Fruit fly (Drosophila melanogaster) whole organism, embryonic: ENCODE data around the gene CG44355.
A peak's percentile ranks its signal among the peaks of the same experiment; 100 is the strongest.

Experiments used
- Bdp1 ChIP-seq: fragments of 200-800 bp; sonication (Bioruptor generic); optimal IDR thresholded peaks from 3 replicates; lab custom pipeline; 2016; ENCODE audit warnings: missing biosample characterization, missing genetic modification characterization
- CG10431 ChIP-seq: fragments of 200-800 bp; sonication (Bioruptor generic); optimal IDR thresholded peaks from 3 replicates; lab custom pipeline; 2018; ENCODE audit warnings: missing biosample characterization, mild to moderate bottlenecking, missing genetic modification characterization
- CG12155 ChIP-seq: fragments of 200-800 bp; sonication (Bioruptor generic); optimal IDR thresholded peaks from 3 replicates; lab custom pipeline; 2016; ENCODE audit warnings: missing biosample characterization, missing genetic modification characterization
- CG12236 ChIP-seq: fragments of 200-800 bp; sonication (Bioruptor generic); optimal IDR thresholded peaks from 2 replicates; lab custom pipeline; 2016; ENCODE audit warnings: missing biosample characterization, missing genetic modification characterization
- CG13296 ChIP-seq: fragments of 200-800 bp; sonication (Bioruptor generic); optimal IDR thresholded peaks from 3 replicates; lab custom pipeline; 2018; ENCODE audit warnings: missing biosample characterization, mild to moderate bottlenecking, missing genetic modification characterization
- CG14860 ChIP-seq: fragments of 200-800 bp; sonication (Bioruptor generic); IDR thresholded peaks from 3 replicates; pipeline ENCODE4 v1.3.6; 2022; ENCODE audit warnings: missing biosample characterization, missing genetic modification characterization; ENCODE audit not compliant: partially characterized antibody
- CG15479 ChIP-seq: fragments of 200-800 bp; sonication (Bioruptor generic); optimal IDR thresholded peaks from 3 replicates; lab custom pipeline; 2019; ENCODE audit warnings: missing biosample characterization, mild to moderate bottlenecking, missing genetic modification characterization, moderate library complexity
- CG16813 ChIP-seq: fragments of 200-800 bp; sonication (Bioruptor generic); IDR thresholded peaks from 3 replicates; pipeline ENCODE4 v1.3.6; 2022; ENCODE audit warnings: missing biosample characterization, missing genetic modification characterization; ENCODE audit not compliant: partially characterized antibody
- CG3281 ChIP-seq: fragments of 200-800 bp; sonication (Bioruptor generic); optimal IDR thresholded peaks from 3 replicates; lab custom pipeline; 2017; ENCODE audit warnings: missing biosample characterization, mild to moderate bottlenecking, missing genetic modification characterization
- CG3407 ChIP-seq: fragments of 200-800 bp; sonication (Bioruptor generic); optimal IDR thresholded peaks from 2 replicates; lab custom pipeline; 2018; ENCODE audit warnings: missing biosample characterization, mild to moderate bottlenecking, missing genetic modification characterization
- CG34376 ChIP-seq: fragments of 200-800 bp; sonication (Bioruptor generic); optimal IDR thresholded peaks from 2 replicates; lab custom pipeline; 2018; ENCODE audit warnings: missing biosample characterization, mild to moderate bottlenecking, missing genetic modification characterization
- CG6813 ChIP-seq: fragments of 200-800 bp; sonication (Bioruptor generic); optimal IDR thresholded peaks from 2 replicates; lab custom pipeline; 2017; ENCODE audit warnings: missing biosample characterization, missing genetic modification characterization, mild to moderate bottlenecking, moderate library complexity, missing genetic modification reagents
- CG6854 ChIP-seq: fragments of 200-800 bp; sonication (Bioruptor generic); optimal IDR thresholded peaks from 3 replicates; lab custom pipeline; 2017; ENCODE audit warnings: missing biosample characterization, mild to moderate bottlenecking, missing genetic modification characterization
- CG9215 ChIP-seq: fragments of 200-800 bp; sonication (Bioruptor generic); IDR thresholded peaks from 2 replicates; pipeline ENCODE4 v1.3.6; 2022; ENCODE audit warnings: missing biosample characterization, missing genetic modification characterization
- CG9609 ChIP-seq: fragments of 200-800 bp; sonication (Bioruptor generic); optimal IDR thresholded peaks from 3 replicates; lab custom pipeline; 2016; ENCODE audit warnings: missing biosample characterization, missing genetic modification characterization
- CHES-1-like ChIP-seq: fragments of 200-800 bp; sonication (Bioruptor generic); optimal IDR thresholded peaks from 2 replicates; lab custom pipeline; 2016; ENCODE audit warnings: missing biosample characterization, missing genetic modification characterization
- CkIIα-i1 ChIP-seq: fragments of 200-800 bp; sonication (Bioruptor generic); IDR thresholded peaks from 2 replicates; pipeline ENCODE4 v1.3.6; 2022; ENCODE audit warnings: missing biosample characterization, missing genetic modification characterization
- D19A ChIP-seq: fragments of 200-800 bp; optimal IDR thresholded peaks from 3 replicates; lab custom pipeline; 2019; ENCODE audit warnings: missing biosample characterization, mild to moderate bottlenecking, missing genetic modification characterization, moderate library complexity
- Hmx ChIP-seq: fragments of 200-800 bp; sonication (Bioruptor generic); optimal IDR thresholded peaks from 2 replicates; lab custom pipeline; 2016; ENCODE audit warnings: missing biosample characterization, missing genetic modification characterization
- Mad ChIP-seq: fragments of 200-800 bp; sonication (Bioruptor generic); optimal IDR thresholded peaks from 2 replicates; lab custom pipeline; 2016; ENCODE audit warnings: missing biosample characterization, missing genetic modification characterization
- NFAT ChIP-seq: fragments of 200-800 bp; sonication (Bioruptor generic); IDR thresholded peaks from 2 replicates; pipeline ENCODE4 v1.3.6; 2022; ENCODE audit warnings: missing biosample characterization, missing genetic modification characterization
- Neu2 ChIP-seq: fragments of 200-800 bp; sonication (Bioruptor generic); optimal IDR thresholded peaks from 3 replicates; lab custom pipeline; 2016; ENCODE audit warnings: missing biosample characterization, missing genetic modification characterization, borderline replicate concordance
- Sox100B ChIP-seq: fragments of 200-800 bp; sonication (Bioruptor generic); optimal IDR thresholded peaks from 3 replicates; lab custom pipeline; 2018; ENCODE audit warnings: missing biosample characterization, mild to moderate bottlenecking, missing genetic modification characterization
- Tbp ChIP-seq: fragments of >200 bp; optimal IDR thresholded peaks from 2 replicates; lab custom pipeline; 2018; ENCODE audit warnings: missing biosample characterization, missing genetic modification characterization
- YL-1 ChIP-seq: fragments of 200-800 bp; sonication (Bioruptor generic); optimal IDR thresholded peaks from 3 replicates; lab custom pipeline; 2017; ENCODE audit warnings: missing biosample characterization, mild to moderate bottlenecking, missing genetic modification characterization
- abd-A ChIP-seq: fragments of 200-800 bp; sonication (Bioruptor generic); optimal IDR thresholded peaks from 3 replicates; lab custom pipeline; 2019; ENCODE audit warnings: missing biosample characterization, mild to moderate bottlenecking, missing genetic modification characterization, moderate library complexity
- dmrt11E ChIP-seq: fragments of 200-800 bp; sonication (Bioruptor generic); optimal IDR thresholded peaks from 3 replicates; lab custom pipeline; 2018; ENCODE audit warnings: missing biosample characterization, mild to moderate bottlenecking, missing genetic modification characterization, moderate library complexity
- dmrt99B ChIP-seq: fragments of 200-800 bp; sonication (Bioruptor generic); optimal IDR thresholded peaks from 2 replicates; lab custom pipeline; 2018; ENCODE audit warnings: missing biosample characterization, mild to moderate bottlenecking, missing genetic modification characterization, moderate library complexity
- dysf ChIP-seq: fragments of 200-800 bp; sonication (Bioruptor generic); IDR thresholded peaks from 3 replicates; pipeline ENCODE4 v1.3.6; 2022; ENCODE audit warnings: missing biosample characterization, missing genetic modification characterization
- fd102C ChIP-seq: fragments of 200-800 bp; sonication (Bioruptor generic); optimal IDR thresholded peaks from 2 replicates; lab custom pipeline; 2018; ENCODE audit warnings: missing biosample characterization, mild to moderate bottlenecking, missing genetic modification characterization, moderate library complexity
- gce ChIP-seq: fragments of 200-800 bp; sonication (Bioruptor generic); IDR thresholded peaks from 3 replicates; pipeline ENCODE4 v1.3.6; 2022; ENCODE audit warnings: missing biosample characterization, missing genetic modification characterization
- gem ChIP-seq: fragments of 200-800 bp; sonication (Bioruptor generic); optimal IDR thresholded peaks from 2 replicates; lab custom pipeline; 2019; ENCODE audit warnings: missing biosample characterization, mild to moderate bottlenecking, missing genetic modification characterization, moderate library complexity
- grau ChIP-seq: fragments of 200-800 bp; optimal IDR thresholded peaks from 3 replicates; lab custom pipeline; 2019; ENCODE audit warnings: missing biosample characterization, mild to moderate bottlenecking, missing genetic modification characterization, moderate library complexity
- gsb-n ChIP-seq: fragments of 200-800 bp; sonication (Bioruptor generic); optimal IDR thresholded peaks from 3 replicates; lab custom pipeline; 2018; ENCODE audit warnings: missing biosample characterization, mild to moderate bottlenecking, missing genetic modification characterization
- hkb ChIP-seq, 2 experiments: fragments of 200-800 bp in 1 of 2; fragments of >200 bp in 1 of 2; sonication (Bioruptor generic) in 1 of 2; IDR thresholded peaks in 1 of 2; optimal IDR thresholded peaks in 1 of 2; 2 replicates each; pipeline versions ENCODE4 v1.3.6 to Lab custom; 2017 to 2022; ENCODE audit warnings: missing biosample characterization in 1 of 2, missing genetic modification characterization in 1 of 2
- hth ChIP-seq: fragments of >200 bp; optimal IDR thresholded peaks from 2 replicates; lab custom pipeline; 2017; ENCODE audit warnings: inconsistent platforms
- jigr1 ChIP-seq: fragments of 200-800 bp; sonication (Bioruptor generic); IDR thresholded peaks from 3 replicates; pipeline ENCODE4 v1.3.6; 2022; ENCODE audit warnings: missing biosample characterization, missing genetic modification characterization
- kah ChIP-seq: fragments of 200-800 bp; sonication (Bioruptor generic); optimal IDR thresholded peaks from 2 replicates; lab custom pipeline; 2018; ENCODE audit warnings: missing biosample characterization, mild to moderate bottlenecking, missing genetic modification characterization
- klu ChIP-seq: fragments of 200-800 bp; sonication (Bioruptor generic); IDR thresholded peaks from 2 replicates; pipeline ENCODE4 v1.3.6; 2022; ENCODE audit warnings: missing biosample characterization, missing genetic modification characterization
- nom ChIP-seq: fragments of 200-800 bp; sonication (Bioruptor generic); optimal IDR thresholded peaks from 2 replicates; lab custom pipeline; 2017; ENCODE audit warnings: missing biosample characterization, missing genetic modification characterization, mild to moderate bottlenecking, moderate library complexity, missing genetic modification reagents
- p53 ChIP-seq: fragments of 200-800 bp; sonication (Bioruptor generic); optimal IDR thresholded peaks from 2 replicates; lab custom pipeline; 2016; ENCODE audit warnings: missing biosample characterization, missing genetic modification characterization
- pb ChIP-seq: fragments of 200-800 bp; sonication (Bioruptor generic); optimal IDR thresholded peaks from 3 replicates; lab custom pipeline; 2016; ENCODE audit warnings: missing biosample characterization, missing genetic modification characterization
- pita ChIP-seq: fragments of 200-800 bp; sonication (Bioruptor generic); optimal IDR thresholded peaks from 2 replicates; lab custom pipeline; 2017; ENCODE audit warnings: missing biosample characterization, mild to moderate bottlenecking, missing genetic modification characterization
- prd ChIP-seq, 3 experiments: fragments of >200 bp in 2 of 3; fragments of 200-800 bp in 1 of 3; sonication (Bioruptor generic) in 1 of 3; optimal IDR thresholded peaks in 2 of 3; IDR thresholded peaks in 1 of 3; 2 replicates in 2 of 3; 3 replicates in 1 of 3; pipeline versions ENCODE4 v1.3.6 to Lab custom; 2017 to 2022; ENCODE audit warnings: missing biosample characterization in 1 of 3, missing genetic modification characterization in 1 of 3
- row ChIP-seq: fragments of 200-800 bp; sonication (Bioruptor generic); IDR thresholded peaks from 3 replicates; pipeline ENCODE4 v1.3.6; 2022; ENCODE audit warnings: missing biosample characterization, missing genetic modification characterization
- salm ChIP-seq: fragments of 200-800 bp; sonication (Bioruptor generic); optimal IDR thresholded peaks from 2 replicates; lab custom pipeline; 2018; ENCODE audit warnings: missing biosample characterization, mild to moderate bottlenecking, missing genetic modification characterization
- sens ChIP-seq: fragments of 200-800 bp; sonication (Bioruptor generic); peaks from one replicate; lab custom pipeline; 2016; ENCODE audit warnings: missing biosample characterization, missing genetic modification characterization
- tgo ChIP-seq: fragments of 200-800 bp; sonication (Bioruptor generic); IDR thresholded peaks from 3 replicates; pipeline ENCODE4 v1.3.6; 2022; ENCODE audit warnings: missing biosample characterization, missing genetic modification characterization
- tio ChIP-seq: fragments of 200-800 bp; sonication (Bioruptor generic); optimal IDR thresholded peaks from 2 replicates; lab custom pipeline; 2017; ENCODE audit warnings: missing biosample characterization, missing genetic modification characterization, inconsistent platforms
- twi ChIP-seq: fragments of 200-800 bp; optimal IDR thresholded peaks from 2 replicates; lab custom pipeline; 2019; ENCODE audit warnings: missing biosample characterization, mild to moderate bottlenecking, missing genetic modification characterization, moderate library complexity

The CG44355 gene

DNA sequence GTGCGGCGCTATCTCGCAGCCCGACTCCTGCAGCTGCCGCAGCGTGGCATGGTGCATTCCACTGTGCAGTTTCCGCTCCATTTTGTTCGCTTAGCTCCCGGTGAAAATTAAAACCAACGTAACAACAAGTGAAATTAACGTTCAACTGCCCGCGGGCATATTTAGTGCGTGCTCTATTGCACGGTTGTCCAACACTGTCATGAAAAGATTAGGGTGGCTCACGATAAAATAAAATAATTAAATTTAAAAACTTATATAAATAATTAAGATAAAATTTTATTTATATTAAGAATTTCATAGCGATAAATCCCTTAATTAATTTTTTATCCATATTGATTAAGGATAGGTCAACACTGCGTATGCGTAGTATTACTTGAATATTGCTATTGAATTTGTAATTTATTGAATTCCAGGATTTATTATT, 39.4 kb upstream of the CG44355 start, which contains the start of gene Pbgs (continued):
- TF ChIP-seq YL-1 (GFP tag; lab: Kevin White, UChicago) (peak; percentile 18), CG12155 (GFP tag; lab: Kevin White, UChicago) (no peak), CG16813 (no peak), Tbp (no peak), CG15479 (GFP tag; lab: Kevin White, UChicago) (no peak), gsb-n (tag; lab: Kevin White, UChicago) (peak; percentile 39), jigr1 (GFP tag; lab: Robert Waterston, UW) (no peak), tgo (GFP tag; lab: Robert Waterston, UW) (peak; percentile 34; the same call in 1 of the 3 replicates), p53 (no peak), dysf (GFP tag; lab: Robert Waterston, UW) (peak; percentile 55; the same call in 2 of the 3 replicates), NFAT (GFP tag; lab: Robert Waterston, UW) (peak; percentile 36; the same call in 1 of the 2 replicates), hth (lab: Kevin White, UChicago) (no peak), CG3407 (GFP tag; lab: Kevin White, UChicago) (no peak), gce (GFP tag; lab: Robert Waterston, UW) (peak; percentile 69; the same call in 2 of the 3 replicates), CG13296 (peak; percentile 77), gem (tag; lab: Kevin White, UChicago) (peak; percentile 64), CG14860 (GFP tag; lab: Robert Waterston, UW) (no peak), Neu2 (no peak), D19A (tag; lab: Kevin White, UChicago) (peak; percentile 73), CG3281 (GFP tag; lab: Kevin White, UChicago) (peak; percentile 35), dmrt99B (peak; percentile 72), sens (GFP tag; lab: Kevin White, UChicago) (no peak), CG34376 (GFP tag; lab: Kevin White, UChicago) (no peak), grau (tag; lab: Kevin White, UChicago) (peak; percentile 36), kah (GFP tag; lab: Kevin White, UChicago) (peak; percentile 38), klu (no peak), CG6813 (GFP tag; lab: Kevin White, UChicago) (peak; percentile 62), CG9609 (GFP tag; lab: Kevin White, UChicago) (no peak), abd-A (no peak), prd (optimal IDR thresholded peaks at IDR 0.05; lab: Kevin White, UChicago) (no peak), prd (GFP tag; IDR thresholded peaks at IDR 0.05; lab: Robert Waterston, UW) (peak; percentile 50; the same call in 1 of the 3 replicates), pb (GFP tag; lab: Kevin White, UChicago) (no peak), nom (peak; percentile 38), salm (tag; lab: Kevin White, UChicago) (peak; percentile 16), row (peak; percentile 75), dmrt11E (tag; lab: Kevin White, UChicago) (peak; percentile 24), CG9215 (GFP tag; lab: Robert Waterston, UW) (no peak), Bdp1 (GFP tag; lab: Kevin White, UChicago) (no peak), hkb (optimal IDR thresholded peaks at IDR 0.05; lab: Kevin White, UChicago) (no peak), hkb (GFP tag; IDR thresholded peaks at IDR 0.05; lab: Robert Waterston, UW) (peak; percentile 67), CkIIα-i1 (GFP tag; lab: Robert Waterston, UW) (no peak), Hmx (GFP tag; lab: Kevin White, UChicago) (no peak), CG12236 (no peak), CHES-1-like (no peak), tio (no peak), pita (GFP tag; lab: Kevin White, UChicago) (no peak), CG6854 (GFP tag; lab: Kevin White, UChicago) (no peak), twi (tag; lab: Kevin White, UChicago) (no peak), Mad (GFP tag; lab: Kevin White, UChicago) (no peak), fd102C (no peak), CG10431 (GFP tag; lab: Kevin White, UChicago) (no peak), Sox100B (peak; percentile 41)
